Fruit fly (Drosophila melanogaster): ENCODE data around the gene Obp18a.

The Obp18a gene

DNA sequence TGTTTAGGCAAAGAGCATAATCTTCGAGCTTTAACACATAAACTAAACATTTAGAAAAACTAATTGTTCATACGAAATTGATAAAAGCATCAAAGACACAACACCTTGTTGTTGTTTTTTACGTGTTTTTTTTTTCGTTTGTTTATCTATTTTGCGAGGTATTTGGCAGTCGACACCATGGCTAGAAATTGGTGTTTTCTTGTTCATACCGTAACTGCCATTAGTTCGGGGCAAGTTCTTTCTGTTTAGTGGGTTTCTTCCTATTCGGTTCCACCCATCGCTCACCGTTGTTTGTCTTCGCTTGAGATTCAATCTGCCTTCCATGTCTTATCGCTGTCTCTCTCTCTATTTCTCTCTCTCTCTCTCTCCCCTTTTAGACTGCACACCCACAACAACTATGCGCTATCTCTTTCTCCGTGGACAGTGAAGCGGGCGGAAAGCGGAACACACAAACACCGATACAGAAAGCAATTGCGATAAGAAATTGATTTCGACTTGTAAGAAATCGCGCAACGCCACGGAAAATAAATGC lies 10.8 kb upstream of the Obp18a start (continued):
- TF ChIP-seq lab (GFP tag; optimal IDR thresholded peaks at IDR 0.05) (peak; percentile 25), Sry-β (GFP tag; optimal IDR thresholded peaks at IDR 0.05) (no peak), CG15011 (GFP tag; optimal IDR thresholded peaks at IDR 0.05) (no peak), dmrt99B (tag; optimal IDR thresholded peaks at IDR 0.05) (peak; percentile 35), Atf3 (GFP tag; optimal IDR thresholded peaks at IDR 0.05) (no peak), YL-1 (GFP tag; optimal IDR thresholded peaks at IDR 0.05) (no peak), Hr78 (GFP tag; optimal IDR thresholded peaks at IDR 0.05) (peak in 1 of 2 experiments; percentile 7), btn (GFP tag; optimal IDR thresholded peaks at IDR 0.05) (no peak), HLH54F (GFP tag; optimal IDR thresholded peaks at IDR 0.05) (peak; percentile 8), CG16863 (GFP tag; optimal IDR thresholded peaks at IDR 0.05) (peak; percentile 36), CG8089 (GFP tag; optimal IDR thresholded peaks at IDR 0.05) (no peak), so (GFP tag; IDR thresholded peaks at IDR 0.05) (no peak), gce (GFP tag; IDR thresholded peaks at IDR 0.05) (no peak), Fer2 (tag; optimal IDR thresholded peaks at IDR 0.05) (no peak), nmo (GFP tag; optimal IDR thresholded peaks at IDR 0.05) (peak; percentile 75), gem (tag; optimal IDR thresholded peaks at IDR 0.05) (peak; percentile 56), ato (GFP tag; IDR thresholded peaks at IDR 0.05; ENCODE audit: partially characterized antibody) (no peak), bsh (GFP tag; optimal IDR thresholded peaks at IDR 0.05) (peak in 1 of 2 experiments; percentile 23), CG9876 (GFP tag; optimal IDR thresholded peaks at IDR 0.05) (no peak), sima (GFP tag; optimal IDR thresholded peaks at IDR 0.05) (no peak), run (tag; optimal IDR thresholded peaks at IDR 0.05) (no peak), CG14441 (GFP tag; IDR thresholded peaks at IDR 0.05) (no peak), CG9797 (GFP tag; optimal IDR thresholded peaks at IDR 0.05) (no peak), pho (GFP tag; optimal IDR thresholded peaks at IDR 0.05) (peak; percentile 19), croc (GFP tag; conservative IDR thresholded peaks at IDR 0.05) (no peak), PHDP (tag; optimal IDR thresholded peaks at IDR 0.05) (peak; percentile 14), NfI (GFP tag; optimal IDR thresholded peaks at IDR 0.05) (no peak), Dbx (GFP tag; IDR thresholded peaks at IDR 0.05) (0 out of 3 replicates have a peak, but pooled peaks have one; percentile 19), Deaf1 (tag; optimal IDR thresholded peaks at IDR 0.05) (peak; percentile 29), Ravus (GFP tag; IDR thresholded peaks at IDR 0.05) (no peak), CG12391 (tag; optimal IDR thresholded peaks at IDR 0.05) (no peak), Sin3A (optimal IDR thresholded peaks at IDR 0.05) (no peak), Rx (GFP tag; IDR thresholded peaks at IDR 0.05) (no peak), CG42726 (GFP tag; IDR thresholded peaks at IDR 0.05; ENCODE audit: partially characterized antibody) (no peak), knrl (GFP tag; IDR thresholded peaks at IDR 0.05; ENCODE audit: partially characterized antibody) (no peak), HLH4C (GFP tag; IDR thresholded peaks at IDR 0.05; ENCODE audit: partially characterized antibody) (no peak), tx (GFP tag; optimal IDR thresholded peaks at IDR 0.05) (no peak), Atf6 (GFP tag; IDR thresholded peaks at IDR 0.05) (no peak), trh (GFP tag; optimal IDR thresholded peaks at IDR 0.05) (peak; percentile 16), CG7839 (tag; optimal IDR thresholded peaks at IDR 0.05) (peak; percentile 68), CG1832 (GFP tag; optimal IDR thresholded peaks at IDR 0.05) (peak; percentile 62), CG15269 (tag; optimal IDR thresholded peaks at IDR 0.05) (peak; percentile 14), CG3726 (GFP tag; IDR thresholded peaks at IDR 0.05) (no peak), insv (GFP tag; optimal IDR thresholded peaks at IDR 0.05) (no peak), CG15073 (GFP tag; optimal IDR thresholded peaks at IDR 0.05) (no peak), amos (GFP tag; IDR thresholded peaks at IDR 0.05; ENCODE audit: partially characterized antibody) (no peak), CG16813 (GFP tag; IDR thresholded peaks at IDR 0.05; ENCODE audit: partially characterized antibody) (no peak), CG4617 (GFP tag; optimal IDR thresholded peaks at IDR 0.05; ENCODE audit: borderline replicate concordance) (no peak), Abd-B (GFP tag; optimal IDR thresholded peaks at IDR 0.05) (peak; percentile 54), CG31224 (GFP tag; IDR thresholded peaks at IDR 0.05) (no peak)
